Fruit fly (Drosophila melanogaster): ENCODE results near the gene CG5676.

The CG5676 gene

DNA sequence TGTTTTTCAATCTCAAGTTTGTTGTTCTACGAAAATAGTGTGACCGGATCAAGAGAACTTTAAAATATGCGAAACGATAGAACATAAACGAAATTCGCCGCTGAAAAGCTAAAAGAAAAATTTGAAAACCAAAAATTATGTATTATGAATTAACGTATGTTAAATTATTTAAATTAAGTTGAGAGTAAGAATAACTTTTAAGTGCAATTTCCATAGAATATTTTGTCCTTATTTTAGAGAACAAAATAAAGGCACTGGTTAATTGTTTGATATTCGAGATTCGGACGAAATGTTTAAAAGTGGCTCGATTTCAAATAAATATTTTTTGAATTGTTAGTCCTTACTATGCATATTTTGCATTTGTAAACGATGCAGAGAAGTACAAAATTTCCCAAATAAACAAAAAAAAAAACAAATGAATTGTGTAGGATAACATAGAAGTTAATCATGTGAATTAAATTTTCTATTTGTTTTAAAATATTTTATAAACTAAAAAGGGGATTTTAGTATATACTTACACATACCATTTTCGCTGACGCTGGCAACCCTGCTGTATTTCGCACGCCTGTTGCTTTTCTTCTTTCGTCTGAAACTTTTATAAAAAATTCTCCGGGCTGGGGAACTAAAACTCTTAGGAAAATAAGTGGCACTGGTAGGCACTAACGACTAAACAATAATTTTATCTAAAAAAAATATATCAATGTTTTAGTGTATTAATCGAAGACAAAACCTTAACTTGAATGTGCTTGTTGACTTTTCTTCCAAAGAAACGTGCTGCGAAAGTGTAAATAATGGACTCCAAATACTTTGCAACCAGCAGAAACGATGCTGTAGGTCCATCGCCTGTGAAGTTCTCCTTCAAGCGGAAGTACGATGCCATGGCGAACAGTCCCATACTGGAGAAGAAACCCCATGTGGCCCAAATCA lies 44.8 kb downstream of the CG5676 start, which contains the start of the genes CG5727 and ath (continued):
- no peak for TF ChIP-seq Hr78 (GFP tag; optimal IDR thresholded peaks at IDR 0.05)
- TF ChIP-seq CG15601 (tag; optimal IDR thresholded peaks at IDR 0.05), result no peak
- TF ChIP-seq Vsx1 (GFP tag; optimal IDR thresholded peaks at IDR 0.05), result no peak
- no peak for TF ChIP-seq Deaf1 (tag; optimal IDR thresholded peaks at IDR 0.05)
- TF ChIP-seq H15 (GFP tag; IDR thresholded peaks at IDR 0.05), result no peak
- no peak for TF ChIP-seq p53 (GFP tag; optimal IDR thresholded peaks at IDR 0.05)
- TF ChIP-seq Atf-2 (GFP tag; optimal IDR thresholded peaks at IDR 0.05), result no peak
- TF ChIP-seq CG9817 (tag; optimal IDR thresholded peaks at IDR 0.05), result no peak
- peak; percentile 35 for TF ChIP-seq CG1233 (GFP tag; optimal IDR thresholded peaks at IDR 0.05)
- TF ChIP-seq nmo (GFP tag; optimal IDR thresholded peaks at IDR 0.05), result peak; percentile 50
- peak; percentile 32 for TF ChIP-seq CG30020 (tag; optimal IDR thresholded peaks at IDR 0.05)
- peak in 1 of 3 experiments; percentile 40 for TF ChIP-seq lola (GFP tag; optimal IDR thresholded peaks at IDR 0.05)
- TF ChIP-seq scrt (GFP tag; optimal IDR thresholded peaks at IDR 0.05), result peak; percentile 94
- peak; percentile 25 for TF ChIP-seq Fer3 (tag; optimal IDR thresholded peaks at IDR 0.05)
- no peak for TF ChIP-seq NfI (GFP tag; optimal IDR thresholded peaks at IDR 0.05)
- TF ChIP-seq hth (optimal IDR thresholded peaks at IDR 0.05), result no peak
- no peak for TF ChIP-seq fd102C (GFP tag; optimal IDR thresholded peaks at IDR 0.05)
- TF ChIP-seq CG12391 (tag; optimal IDR thresholded peaks at IDR 0.05), result peak; percentile 32
- TF ChIP-seq danr (GFP tag; IDR thresholded peaks at IDR 0.05), result no peak
- no peak for TF ChIP-seq cg (GFP tag; optimal IDR thresholded peaks at IDR 0.05)
- peak; percentile 45 for TF ChIP-seq Fer1 (GFP tag; optimal IDR thresholded peaks at IDR 0.05)
- TF ChIP-seq CG10267 (tag; optimal IDR thresholded peaks at IDR 0.05), result peak; percentile 6
- TF ChIP-seq Oli (tag; optimal IDR thresholded peaks at IDR 0.05), result no peak
- TF ChIP-seq fd3F (GFP tag; optimal IDR thresholded peaks at IDR 0.05), result no peak
- TF ChIP-seq ems (GFP tag; optimal IDR thresholded peaks at IDR 0.05), result no peak
- no peak for TF ChIP-seq Trl (optimal IDR thresholded peaks at IDR 0.05)
- no peak for TF ChIP-seq Trl (GFP tag; optimal IDR thresholded peaks at IDR 0.05)
- no peak for TF ChIP-seq CoRest (tag; optimal IDR thresholded peaks at IDR 0.05)
- peak; percentile 12 for TF ChIP-seq MESR4 (GFP tag; optimal IDR thresholded peaks at IDR 0.05)
- TF ChIP-seq Dip3 (GFP tag; optimal IDR thresholded peaks at IDR 0.05), result no peak
- TF ChIP-seq jigr1 (GFP tag; IDR thresholded peaks at IDR 0.05), result no peak
- TF ChIP-seq CG31388 (GFP tag; optimal IDR thresholded peaks at IDR 0.05), result no peak
- TF ChIP-seq Sox100B (GFP tag; optimal IDR thresholded peaks at IDR 0.05), result peak; percentile 34
- TF ChIP-seq CG6689 (GFP tag; IDR thresholded peaks at IDR 0.05), result peak; percentile 38; the same call in 1 of the 2 replicates
- no peak for TF ChIP-seq CG7745 (tag; optimal IDR thresholded peaks at IDR 0.05)
- TF ChIP-seq salm (tag; optimal IDR thresholded peaks at IDR 0.05), result no peak
- no peak for TF ChIP-seq slp2 (GFP tag; optimal IDR thresholded peaks at IDR 0.05)
- TF ChIP-seq B-H2 (GFP tag; optimal IDR thresholded peaks at IDR 0.05), result no peak
- no peak for TF ChIP-seq CG7271 (tag; optimal IDR thresholded peaks at IDR 0.05)
- no peak for TF ChIP-seq HLH54F (GFP tag; optimal IDR thresholded peaks at IDR 0.05)
- peak; percentile 28 for TF ChIP-seq phol (tag; optimal IDR thresholded peaks at IDR 0.05)
- no peak for TF ChIP-seq ttk (GFP tag; IDR thresholded peaks at IDR 0.05)
- no peak for TF ChIP-seq ham (GFP tag; IDR thresholded peaks at IDR 0.05)
- peak; percentile 26 for TF ChIP-seq CG30403 (GFP tag; optimal IDR thresholded peaks at IDR 0.05)
- 0 out of 2 replicates have a peak, but pooled peaks have one; percentile 25 for TF ChIP-seq Rfx (GFP tag; IDR thresholded peaks at IDR 0.05)
- TF ChIP-seq CG14710 (tag; optimal IDR thresholded peaks at IDR 0.05), result peak; percentile 42
- no peak for TF ChIP-seq bigmax (GFP tag; optimal IDR thresholded peaks at IDR 0.05)
- TF ChIP-seq CG9215 (GFP tag; IDR thresholded peaks at IDR 0.05), result no peak

All from whole organism, embryonic.